Worm (Caenorhabditis elegans): ENCODE measurements around the gene C42D4.19.

Gene C42D4.19

ce11 chrIV:7165723-7166122, 9.7 kb upstream of the C42D4.19 start, which contains the start of gene rpc-1 (continued):
- no peak for TF ChIP-seq lin-13 (GFP tag; optimal IDR thresholded peaks at IDR 0.05)
- no peak for TF ChIP-seq ces-1 (GFP tag; optimal IDR thresholded peaks at IDR 0.05)
- TF ChIP-seq C34B4.2 (tag; optimal IDR thresholded peaks at IDR 0.05): no peak
- TF ChIP-seq F16B12.6 (tag; optimal IDR thresholded peaks at IDR 0.05): peak; percentile 47
- TF ChIP-seq snpc-4 (tag; optimal IDR thresholded peaks at IDR 0.05): no peak
- TF ChIP-seq unc-86 (tag; optimal IDR thresholded peaks at IDR 0.05): no peak
- TF ChIP-seq nhr-76 (tag; optimal IDR thresholded peaks at IDR 0.05): no peak
- no peak for TF ChIP-seq lir-3 (tag; optimal IDR thresholded peaks at IDR 0.05; ENCODE audit: poor library complexity)
- no peak for TF ChIP-seq nhr-84 (tag; optimal IDR thresholded peaks at IDR 0.05)
- TF ChIP-seq hlh-17 (GFP tag; optimal IDR thresholded peaks at IDR 0.05; ENCODE audit: borderline replicate concordance): no peak
- peak; percentile 9 for TF ChIP-seq rnt-1 (tag; optimal IDR thresholded peaks at IDR 0.05)
- TF ChIP-seq lsy-2 (tag; optimal IDR thresholded peaks at IDR 0.05): peak; percentile 22 to 75
- no peak for TF ChIP-seq unc-130 (tag; optimal IDR thresholded peaks at IDR 0.05)
- TF ChIP-seq dpl-1 (GFP tag; optimal IDR thresholded peaks at IDR 0.05): peak; percentile 55 to 80 (median 76)
- no peak for TF ChIP-seq nhr-28 (tag; optimal IDR thresholded peaks at IDR 0.05)
- TF ChIP-seq C16A3.4 (tag; optimal IDR thresholded peaks at IDR 0.05): peak; percentile 12
- no peak for TF ChIP-seq ceh-88 (GFP tag; IDR thresholded peaks at IDR 0.05)
- peak; percentile 39 for TF ChIP-seq nhr-20 (tag; optimal IDR thresholded peaks at IDR 0.05)
- no peak for TF ChIP-seq sptf-1 (tag; optimal IDR thresholded peaks at IDR 0.05)
- no peak for TF ChIP-seq tlp-1 (tag; optimal IDR thresholded peaks at IDR 0.05)
- TF ChIP-seq efl-3 (GFP tag; optimal IDR thresholded peaks at IDR 0.05): no peak
- no peak for TF ChIP-seq nhr-11 (tag; optimal IDR thresholded peaks at IDR 0.05)
- TF ChIP-seq aly-2 (tag; optimal IDR thresholded peaks at IDR 0.05): no peak
- peak; percentile 5 for TF ChIP-seq nhr-90 (tag; optimal IDR thresholded peaks at IDR 0.05; ENCODE audit: poor library complexity)
- TF ChIP-seq egl-27 (tag; optimal IDR thresholded peaks at IDR 0.05): no peak
- TF ChIP-seq sup-37 (GFP tag; optimal IDR thresholded peaks at IDR 0.05): no peak
- TF ChIP-seq unc-98 (GFP tag; IDR thresholded peaks at IDR 0.05): no peak
- TF ChIP-seq nhr-237 (tag; optimal IDR thresholded peaks at IDR 0.05): no peak
- peak; percentile 58 for TF ChIP-seq skn-1 (tag; optimal IDR thresholded peaks at IDR 0.05)
- TF ChIP-seq efl-1 (optimal IDR thresholded peaks at IDR 0.05): peak; percentile 50 to 79
- peak; percentile 74 to 98 for TF ChIP-seq efl-1 (GFP tag; optimal IDR thresholded peaks at IDR 0.05 in 1 of 2)
- peak; percentile 22 for TF ChIP-seq tbx-2 (tag; optimal IDR thresholded peaks at IDR 0.05)
- no peak for TF ChIP-seq zip-4 (GFP tag; optimal IDR thresholded peaks at IDR 0.05)
- no peak for TF ChIP-seq jun-1 (tag; optimal IDR thresholded peaks at IDR 0.05)
- TF ChIP-seq unc-62 (GFP tag; optimal IDR thresholded peaks at IDR 0.05): no peak
- TF ChIP-seq ztf-11 (tag; optimal IDR thresholded peaks at IDR 0.05): no peak
- no peak for TF ChIP-seq ets-5 (GFP tag; IDR thresholded peaks at IDR 0.05)
- peak; percentile 4 for TF ChIP-seq swsn-7 (tag; optimal IDR thresholded peaks at IDR 0.05)
- no peak for TF ChIP-seq hlh-4 (tag; optimal IDR thresholded peaks at IDR 0.05)
- TF ChIP-seq nhr-85 (tag): no peak
- no peak for TF ChIP-seq zag-1 (tag; optimal IDR thresholded peaks at IDR 0.05)
- TF ChIP-seq nhr-12 (tag; optimal IDR thresholded peaks at IDR 0.05): no peak
- no peak for TF ChIP-seq elt-2 (tag; optimal IDR thresholded peaks at IDR 0.05)
- TF ChIP-seq pqm-1 (tag; optimal IDR thresholded peaks at IDR 0.05): no peak
- TF ChIP-seq isw-1 (GFP tag; IDR thresholded peaks at IDR 0.05): no peak
- peak; percentile 42 for TF ChIP-seq nhr-71 (tag; optimal IDR thresholded peaks at IDR 0.05)
- peak; percentile 30 for TF ChIP-seq snu-23 (GFP tag; optimal IDR thresholded peaks at IDR 0.05)
- TF ChIP-seq pax-3 (tag; optimal IDR thresholded peaks at IDR 0.05): no peak
- no peak for TF ChIP-seq lin-39 (tag; optimal IDR thresholded peaks at IDR 0.05)
- TF ChIP-seq ceh-8 (GFP tag; optimal IDR thresholded peaks at IDR 0.05): no peak
- TF ChIP-seq lin-15B (tag; optimal IDR thresholded peaks at IDR 0.05): peak; percentile 42
